Worm (Caenorhabditis elegans): ENCODE measurements around the gene ocam-1.

The ocam-1 gene

DNA sequence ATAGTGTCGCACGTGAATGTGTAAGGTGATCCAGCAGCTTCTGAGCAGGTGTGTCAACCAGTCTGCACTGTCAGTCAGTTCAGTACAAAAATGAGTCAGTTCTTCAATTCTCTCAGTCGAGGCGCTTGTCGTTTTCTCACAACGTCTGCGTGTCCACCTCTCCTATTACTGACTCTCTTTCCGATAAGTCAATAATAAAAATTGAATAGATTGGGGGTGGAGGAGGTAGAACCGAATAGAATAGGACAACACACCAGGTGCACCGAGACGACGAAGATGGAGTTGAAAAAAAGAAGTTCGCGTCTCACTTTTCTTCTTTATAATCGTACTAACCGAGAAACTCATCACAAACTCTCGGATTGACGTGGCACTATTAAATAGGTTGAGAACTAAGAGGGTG is 39.7 kb downstream of the ocam-1 start:
- TF ChIP-seq gei-17 (GFP tag; optimal IDR thresholded peaks at IDR 0.05) (no peak), lsy-27 (tag; optimal IDR thresholded peaks at IDR 0.05; ENCODE audit: borderline replicate concordance, insufficient read depth) (no peak), dox-1 (GFP tag; IDR thresholded peaks at IDR 0.05) (peak; percentile 37; the same call in 1 of the 2 replicates), nhr-80 (tag; optimal IDR thresholded peaks at IDR 0.05) (peak; percentile 72), lin-35 (GFP tag; optimal IDR thresholded peaks at IDR 0.05) (no peak), attf-5 (GFP tag; optimal IDR thresholded peaks at IDR 0.05) (no peak), hmg-1.2 (GFP tag; IDR thresholded peaks at IDR 0.05) (peak; percentile 31; the same call in 1 of the 2 replicates), sptf-2 (GFP tag; optimal IDR thresholded peaks at IDR 0.05) (no peak)

ce11 chrV:14126341-14126924 is 41.1 kb downstream of the ocam-1 start:
- TF ChIP-seq ceh-27 (GFP tag; optimal IDR thresholded peaks at IDR 0.05) (peak; percentile 1), zfh-2 (GFP tag; conservative IDR thresholded peaks at IDR 0.05) (peak; percentile 53; the same call in 1 of the 2 replicates), B0019.2 (GFP tag; conservative IDR thresholded peaks at IDR 0.05) (no peak)

DNA sequence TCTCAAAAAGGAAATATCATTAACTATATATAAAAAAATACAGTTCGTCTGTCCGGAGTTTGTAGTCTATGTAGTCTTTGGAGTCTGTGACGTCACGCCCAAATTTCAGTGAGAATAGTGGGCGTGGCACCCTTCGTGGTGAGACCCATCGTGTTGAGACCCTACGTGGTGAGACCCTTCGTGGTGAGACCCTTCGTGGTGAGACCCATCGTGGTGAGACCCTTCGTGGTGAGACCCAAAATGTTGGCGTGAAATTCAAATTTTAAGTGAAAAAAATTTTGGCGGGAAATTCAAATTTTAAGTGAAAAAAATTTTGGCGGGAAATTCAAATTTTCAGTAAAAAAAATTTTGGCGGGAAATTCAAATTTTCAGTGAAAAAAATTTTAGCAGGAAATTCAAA is 43.3 kb downstream of the ocam-1 start:
- TF ChIP-seq dox-1 (GFP tag; IDR thresholded peaks at IDR 0.05) (peak; percentile 44; the same call in 1 of the 2 replicates), mcd-1 (GFP tag; IDR thresholded peaks at IDR 0.05) (peak; percentile 51), Y53G8AR.9 (GFP tag; conservative IDR thresholded peaks at IDR 0.05) (0 out of 2 replicates have a peak, but pooled peaks have one; percentile 39), madf-6 (GFP tag; IDR thresholded peaks at IDR 0.05) (peak; percentile 24; the same call in 1 of the 2 replicates), F33H1.4 (GFP tag; IDR thresholded peaks at IDR 0.05) (peak; percentile 77), lin-26 (GFP tag; IDR thresholded peaks at IDR 0.05) (0 out of 2 replicates have a peak, but pooled peaks have one; percentile 41), ztf-25 (GFP tag; IDR thresholded peaks at IDR 0.05) (0 out of 2 replicates have a peak, but pooled peaks have one; percentile 21)

ce11 chrV:14123176-14123575 is 44.4 kb downstream of the ocam-1 start:
- TF ChIP-seq F33H1.4 (GFP tag; IDR thresholded peaks at IDR 0.05) = no peak
- no peak for TF ChIP-seq T07F8.4 (tag; optimal IDR thresholded peaks at IDR 0.05)
- TF ChIP-seq hrde-1 (tag; optimal IDR thresholded peaks at IDR 0.05; ENCODE audit: borderline replicate concordance) = no peak
- no peak for TF ChIP-seq efl-1 (GFP tag; optimal IDR thresholded peaks at IDR 0.05)
- TF ChIP-seq madf-3 (GFP tag; IDR thresholded peaks at IDR 0.05) = no peak
- TF ChIP-seq die-1 (tag; optimal IDR thresholded peaks at IDR 0.05) = no peak
- no peak for TF ChIP-seq ama-1 (optimal IDR thresholded peaks at IDR 0.05)
- no peak for TF ChIP-seq ama-1 (GFP tag; optimal IDR thresholded peaks at IDR 0.05)
- TF ChIP-seq him-1 (tag; optimal IDR thresholded peaks at IDR 0.05) = no peak
- no peak for TF ChIP-seq zfh-2 (GFP tag; conservative IDR thresholded peaks at IDR 0.05)
- no peak for TF ChIP-seq unc-62 (GFP tag; optimal IDR thresholded peaks at IDR 0.05)
- no peak for TF ChIP-seq Y53F4B.3 (GFP tag; IDR thresholded peaks at IDR 0.05)
- TF ChIP-seq repo-1 (tag; optimal IDR thresholded peaks at IDR 0.05) = no peak
- TF ChIP-seq F57C9.4 (tag; optimal IDR thresholded peaks at IDR 0.05) = no peak

DNA sequence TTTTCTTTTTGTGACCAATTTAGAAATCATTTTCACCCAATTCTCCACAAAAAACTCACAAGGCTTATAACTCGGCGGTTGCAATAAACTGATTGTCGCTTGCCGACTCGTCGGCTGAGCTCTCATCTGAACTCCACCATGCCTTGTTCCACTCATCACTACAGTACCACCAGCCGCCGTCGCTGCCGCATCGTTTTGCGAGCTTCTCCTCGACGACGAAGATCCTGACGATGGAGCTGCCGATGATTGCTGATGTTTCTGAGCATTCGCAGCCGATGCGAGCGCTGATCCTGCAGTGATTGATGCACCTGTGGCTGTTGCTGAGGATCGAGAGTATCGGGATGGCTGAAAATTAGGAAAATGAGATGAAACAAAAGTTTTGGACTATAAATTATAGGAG is 46.9 kb downstream of the ocam-1 start:
- TF ChIP-seq nfya-2 (GFP tag; IDR thresholded peaks at IDR 0.05) (no peak), ama-1 (optimal IDR thresholded peaks at IDR 0.05) (no peak), ama-1 (GFP tag; optimal IDR thresholded peaks at IDR 0.05) (no peak), egrh-3 (GFP tag; IDR thresholded peaks at IDR 0.05) (peak; percentile 24; the same call in 1 of the 2 replicates), K11D2.4 (GFP tag; IDR thresholded peaks at IDR 0.05) (peak; percentile 26; the same call in 1 of the 2 replicates), cebp-1 (GFP tag; IDR thresholded peaks at IDR 0.05) (no peak), cebp-1 (tag; optimal IDR thresholded peaks at IDR 0.05) (no peak), zfh-2 (GFP tag; conservative IDR thresholded peaks at IDR 0.05) (peak; percentile 58; the same call in 1 of the 2 replicates), tbx-9 (tag; optimal IDR thresholded peaks at IDR 0.05; ENCODE audit: borderline replicate concordance) (no peak), ceh-91 (GFP tag; IDR thresholded peaks at IDR 0.05) (no peak)

Data from whole organism, young adult.